Fruit fly (Drosophila melanogaster): ENCODE measurements around the gene Noc1.
A peak's percentile ranks its signal among the peaks of the same experiment; 100 is the strongest.

Gene Noc1

dm6 chr3L:11101598-11101997 lies 27.0 kb downstream of the Noc1 start, which contains the start of gene Elo68beta:
Gene Elo68beta (minus strand): TSS chr3L:11101698.
- TF ChIP-seq NK7.1 (GFP tag; optimal IDR thresholded peaks at IDR 0.05): no peak
- TF ChIP-seq Bdp1 (GFP tag; optimal IDR thresholded peaks at IDR 0.05): no peak
- no peak for TF ChIP-seq YL-1 (GFP tag; optimal IDR thresholded peaks at IDR 0.05)
- TF ChIP-seq hth (optimal IDR thresholded peaks at IDR 0.05): no peak
- TF ChIP-seq eve (GFP tag; optimal IDR thresholded peaks at IDR 0.05): no peak
- TF ChIP-seq NfI (GFP tag; optimal IDR thresholded peaks at IDR 0.05): no peak
- no peak for TF ChIP-seq CG13894 (tag; optimal IDR thresholded peaks at IDR 0.05)
- TF ChIP-seq CG17361 (GFP tag; IDR thresholded peaks at IDR 0.05): no peak
- TF ChIP-seq CG8388 (GFP tag; optimal IDR thresholded peaks at IDR 0.05): no peak
- TF ChIP-seq MTF-1 (GFP tag; optimal IDR thresholded peaks at IDR 0.05; ENCODE audit: borderline replicate concordance): no peak
- no peak for TF ChIP-seq ranshi (GFP tag; IDR thresholded peaks at IDR 0.05)
- TF ChIP-seq CG30403 (GFP tag; optimal IDR thresholded peaks at IDR 0.05): no peak
- no peak for TF ChIP-seq row (GFP tag; IDR thresholded peaks at IDR 0.05)
- no peak for TF ChIP-seq Poxn (GFP tag; IDR thresholded peaks at IDR 0.05)
- TF ChIP-seq Oaz (GFP tag; IDR thresholded peaks at IDR 0.05): no peak
- no peak for TF ChIP-seq CG14050 (GFP tag; IDR thresholded peaks at IDR 0.05)
- TF ChIP-seq CG12391 (tag; optimal IDR thresholded peaks at IDR 0.05): no peak
- TF ChIP-seq al (GFP tag; IDR thresholded peaks at IDR 0.05): no peak
- TF ChIP-seq Fer2 (tag; optimal IDR thresholded peaks at IDR 0.05): no peak

dm6 chr3L:11102930-11103329 lies 28.4 kb downstream of the Noc1 start, which contains the start of gene Elo68alpha:
Gene Elo68alpha (minus strand): TSS chr3L:11103030.
- TF ChIP-seq CG11398 (GFP tag; optimal IDR thresholded peaks at IDR 0.05) (no peak), CG14441 (GFP tag; IDR thresholded peaks at IDR 0.05) (no peak), CG18262 (tag; optimal IDR thresholded peaks at IDR 0.05) (no peak), sna (GFP tag; IDR thresholded peaks at IDR 0.05; ENCODE audit: partially characterized antibody) (no peak), Dip3 (GFP tag; optimal IDR thresholded peaks at IDR 0.05) (no peak), gro (GFP tag; optimal IDR thresholded peaks at IDR 0.05) (no peak), exex (tag; optimal IDR thresholded peaks at IDR 0.05) (no peak), Ada2b (GFP tag; IDR thresholded peaks at IDR 0.05) (no peak), CG18619 (GFP tag; optimal IDR thresholded peaks at IDR 0.05) (no peak), Aef1 (GFP tag; IDR thresholded peaks at IDR 0.05) (no peak), dan (GFP tag; IDR thresholded peaks at IDR 0.05) (no peak), ssp (GFP tag; IDR thresholded peaks at IDR 0.05) (no peak), Mad (GFP tag; optimal IDR thresholded peaks at IDR 0.05) (no peak), jing (GFP tag; optimal IDR thresholded peaks at IDR 0.05) (no peak), CG6654 (GFP tag; optimal IDR thresholded peaks at IDR 0.05) (no peak), Ets97D (GFP tag; optimal IDR thresholded peaks at IDR 0.05) (no peak), ATbp (GFP tag; optimal IDR thresholded peaks at IDR 0.05) (no peak), org-1 (GFP tag; optimal IDR thresholded peaks at IDR 0.05) (no peak), ato (GFP tag; IDR thresholded peaks at IDR 0.05; ENCODE audit: partially characterized antibody) (no peak)

dm6 chr3L:11103773-11104172 lies 29.2 kb downstream of the Noc1 start, which contains the start of gene CG32071:
Gene CG32071 (minus strand): TSS chr3L:11103873.
- no peak for TF ChIP-seq CG6791 (GFP tag; IDR thresholded peaks at IDR 0.05; ENCODE audit: partially characterized antibody)
- TF ChIP-seq Pdp1 (GFP tag; optimal IDR thresholded peaks at IDR 0.05): peak in 1 of 2 experiments; percentile 71
- no peak for TF ChIP-seq zen (tag; optimal IDR thresholded peaks at IDR 0.05)
